Fruit fly (Drosophila melanogaster) Kc167 (cell line): Measurements from ENCODE around the gene trc.
A peak's percentile ranks its signal among the peaks of the same experiment; 100 is the strongest.

Experiments used
- Myc ChIP-seq: fragments of >200 bp; optimal IDR thresholded peaks from 2 replicates; lab custom pipeline; 2017; ENCODE audit warnings: missing external identifiers
- Sin3A ChIP-seq: fragments of >200 bp; optimal IDR thresholded peaks from 2 replicates; lab custom pipeline; 2018; ENCODE audit warnings: missing external identifiers
- h ChIP-seq: fragments of >200 bp; optimal IDR thresholded peaks from 3 replicates; lab custom pipeline; 2018; ENCODE audit warnings: missing external identifiers
- insv ChIP-seq: fragments of >200 bp; optimal IDR thresholded peaks from 3 replicates; lab custom pipeline; 2018; ENCODE audit warnings: missing external identifiers
- psq ChIP-seq: fragments of >200 bp; optimal IDR thresholded peaks from 2 replicates; lab custom pipeline; 2017; ENCODE audit warnings: missing external identifiers
- ttk ChIP-seq: sonication (Bioruptor generic); optimal IDR thresholded peaks from 2 replicates; lab custom pipeline; 2017; ENCODE audit warnings: missing external identifiers

The trc gene

DNA sequence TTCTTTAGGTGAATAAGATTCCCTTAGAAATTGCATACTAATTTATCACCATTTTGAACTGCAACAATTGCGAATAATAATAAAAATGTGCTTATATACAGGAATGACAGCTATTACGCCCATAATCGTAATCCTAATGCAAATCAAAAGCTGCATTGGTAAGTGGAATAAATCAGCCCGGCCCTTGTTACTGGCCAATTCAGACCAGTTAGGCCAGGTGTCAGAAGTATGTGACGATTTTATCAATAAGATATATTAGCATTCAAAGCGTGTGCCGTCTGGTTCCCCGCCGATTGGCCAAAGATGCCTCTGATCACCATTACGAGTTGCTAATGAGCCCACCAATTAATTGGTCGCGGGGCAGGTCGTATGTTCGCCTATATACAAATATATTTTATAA lies 21.6 kb downstream of the trc start:
- TF ChIP-seq Sin3A (lab: Kevin White, UChicago) (no peak), h (lab: Kevin White, UChicago) (no peak), insv (lab: Kevin White, UChicago) (no peak), Myc (no peak), ttk (no peak), psq (lab: Kevin White, UChicago) (no peak)

DNA sequence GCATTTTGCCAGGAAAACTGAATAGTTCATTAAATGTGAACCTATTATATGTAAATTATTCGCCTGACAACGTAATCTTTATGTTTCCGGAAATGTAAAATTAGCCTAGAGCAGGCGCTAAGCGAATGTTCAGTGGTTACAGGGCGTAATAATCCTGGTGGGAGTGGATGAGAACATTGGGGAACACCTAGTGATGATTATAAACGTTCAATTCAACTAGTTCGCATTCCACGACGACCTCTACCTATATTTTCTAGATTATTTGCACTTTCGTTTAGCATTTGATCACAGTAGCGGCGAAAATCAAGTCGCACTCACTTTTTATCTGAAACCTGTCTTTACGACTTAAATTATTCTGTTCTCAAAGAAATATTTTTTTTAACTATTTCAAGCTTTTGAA lies 26.6 kb downstream of the trc start:
- no peak for TF ChIP-seq ttk
- no peak for TF ChIP-seq psq (lab: Kevin White, UChicago)
- no peak for TF ChIP-seq insv (lab: Kevin White, UChicago)
- no peak for TF ChIP-seq h (lab: Kevin White, UChicago)
- no peak for TF ChIP-seq Sin3A (lab: Kevin White, UChicago)
- no peak for TF ChIP-seq Myc

DNA sequence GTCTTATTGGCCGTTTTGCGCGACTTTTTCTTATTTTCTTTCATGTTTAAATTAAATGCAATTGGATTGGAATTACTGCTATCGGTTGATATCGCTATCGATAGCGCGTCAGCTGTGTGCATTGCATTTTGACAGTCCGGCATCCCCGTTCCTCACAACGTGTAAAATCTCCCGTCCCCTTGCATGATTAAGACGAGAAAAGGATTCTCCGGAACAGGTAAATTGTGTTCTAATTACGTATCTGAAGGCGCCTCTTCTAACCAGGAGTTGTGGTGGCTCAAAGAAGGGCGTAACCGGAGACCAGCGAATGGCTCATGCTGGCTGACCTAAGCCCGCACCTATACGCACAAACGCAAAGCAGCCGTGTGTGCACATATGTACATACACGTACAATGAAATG lies 27.0 kb downstream of the trc start, which contains the start of the genes CG14104 and Kap-alpha1:
Gene CG14104 (minus strand): TSS at position 97 of the 400 bp plus-strand sequence.
Gene Kap-alpha1 (plus strand): TSS at position 130 of the 400 bp plus-strand sequence.
- no peak for TF ChIP-seq h (lab: Kevin White, UChicago)
- no peak for TF ChIP-seq insv (lab: Kevin White, UChicago)
- TF ChIP-seq Sin3A (lab: Kevin White, UChicago): no peak
- TF ChIP-seq psq (lab: Kevin White, UChicago): no peak
- no peak for TF ChIP-seq ttk
- TF ChIP-seq Myc: no peak

DNA sequence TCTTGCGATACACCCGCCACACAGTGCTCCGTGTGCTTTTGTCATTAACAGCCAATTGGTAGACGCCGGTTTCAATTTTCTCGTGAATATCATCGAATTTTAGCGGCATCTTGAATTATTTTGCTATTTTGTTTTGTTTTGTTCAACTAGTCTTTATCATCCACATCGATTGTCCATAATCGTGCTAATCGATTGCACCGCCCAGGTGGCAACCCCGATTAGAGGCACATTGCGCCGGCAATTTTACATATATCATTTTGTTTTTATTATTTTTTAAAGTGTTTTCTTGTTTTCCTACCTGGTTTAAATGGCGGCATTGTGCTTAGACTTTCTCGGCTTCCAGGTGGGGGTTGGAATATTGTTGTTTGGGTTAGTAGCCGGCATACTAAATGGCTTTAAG lies 28.2 kb downstream of the trc start, which contains the start of gene CG34116:
Gene CG34116 (minus strand): TSS at position 142 of the 400 bp plus-strand sequence.
- no peak for TF ChIP-seq ttk
- no peak for TF ChIP-seq Sin3A (lab: Kevin White, UChicago)
- TF ChIP-seq Myc: no peak

DNA sequence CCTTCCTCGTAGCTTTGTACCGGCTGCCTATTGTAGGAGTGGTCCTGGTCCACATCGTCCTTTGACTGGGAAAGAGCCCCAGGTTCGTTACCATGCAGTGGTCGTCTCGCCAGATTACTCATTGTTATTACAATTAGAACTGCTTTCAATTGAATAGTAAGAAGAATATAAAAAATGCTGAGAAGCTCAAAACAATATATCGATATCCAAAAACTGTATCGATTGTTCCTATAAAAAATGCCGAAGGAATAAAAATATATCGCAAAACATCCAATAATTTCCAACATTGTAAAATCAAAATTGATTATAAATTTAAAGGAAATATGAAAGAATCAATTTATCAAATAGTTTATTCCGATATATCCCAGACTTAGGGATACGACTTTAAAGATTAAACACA lies 29.2 kb downstream of the trc start, which contains the start of the genes TORIP and Ccdc58:
Gene TORIP (minus strand): TSS at position 173 of the 400 bp plus-strand sequence.
Gene Ccdc58 (plus strand): TSS at position 274 of the 400 bp plus-strand sequence.
- TF ChIP-seq psq (lab: Kevin White, UChicago) (no peak), Sin3A (lab: Kevin White, UChicago) (no peak), Myc (no peak), h (lab: Kevin White, UChicago) (no peak), insv (lab: Kevin White, UChicago) (no peak), ttk (no peak)

DNA sequence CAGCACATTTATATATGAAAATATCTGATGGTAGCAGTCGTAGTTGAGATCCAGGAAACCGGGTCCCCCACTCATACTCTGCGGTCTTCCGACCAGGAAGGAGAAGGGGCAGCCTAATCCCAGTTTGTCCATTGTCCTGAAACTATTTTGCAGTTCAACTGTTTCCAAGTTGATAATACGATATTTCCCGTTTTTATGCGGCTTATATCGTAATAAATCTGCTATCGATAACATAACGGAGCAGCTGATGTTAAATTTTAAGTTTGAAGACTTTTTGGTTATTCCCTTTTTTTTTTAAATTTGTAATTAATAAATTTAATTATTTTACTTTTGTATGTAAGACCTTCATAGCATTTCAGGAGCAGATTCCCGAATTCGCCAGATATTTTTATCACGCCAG lies 33.0 kb downstream of the trc start, which contains the start of gene CG14102:
Gene CG14102 (minus strand): TSS at position 187 of the 400 bp plus-strand sequence.
- no peak for TF ChIP-seq Sin3A (lab: Kevin White, UChicago)
- no peak for TF ChIP-seq h (lab: Kevin White, UChicago)
- no peak for TF ChIP-seq ttk
- no peak for TF ChIP-seq Myc
- no peak for TF ChIP-seq psq (lab: Kevin White, UChicago)

DNA sequence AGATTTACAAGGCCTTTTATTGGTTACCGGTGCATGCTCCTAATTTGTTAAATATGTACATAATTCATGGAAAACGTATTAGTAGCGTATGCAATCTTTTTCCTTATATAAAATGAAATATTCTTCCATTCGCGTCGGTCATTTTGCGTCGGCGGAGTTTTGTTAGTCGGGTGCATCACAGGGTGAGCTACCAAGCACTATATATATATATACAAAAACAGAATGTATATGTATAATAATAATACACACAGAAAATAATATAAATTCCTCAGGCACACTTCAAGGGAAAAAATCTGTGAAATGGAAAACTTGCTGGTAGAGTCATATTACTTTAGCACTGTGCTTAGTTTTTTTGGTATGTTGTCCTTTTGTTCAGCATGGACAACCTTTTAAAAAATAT lies 35.1 kb downstream of the trc start, which contains the start of gene Ir76a:
Gene Ir76a (plus strand): TSS at position 301 of the 400 bp plus-strand sequence.
- TF ChIP-seq ttk: no peak
- TF ChIP-seq psq (lab: Kevin White, UChicago): no peak
- no peak for TF ChIP-seq Myc
- TF ChIP-seq h (lab: Kevin White, UChicago): no peak
- TF ChIP-seq insv (lab: Kevin White, UChicago): no peak
- TF ChIP-seq Sin3A (lab: Kevin White, UChicago): no peak

DNA sequence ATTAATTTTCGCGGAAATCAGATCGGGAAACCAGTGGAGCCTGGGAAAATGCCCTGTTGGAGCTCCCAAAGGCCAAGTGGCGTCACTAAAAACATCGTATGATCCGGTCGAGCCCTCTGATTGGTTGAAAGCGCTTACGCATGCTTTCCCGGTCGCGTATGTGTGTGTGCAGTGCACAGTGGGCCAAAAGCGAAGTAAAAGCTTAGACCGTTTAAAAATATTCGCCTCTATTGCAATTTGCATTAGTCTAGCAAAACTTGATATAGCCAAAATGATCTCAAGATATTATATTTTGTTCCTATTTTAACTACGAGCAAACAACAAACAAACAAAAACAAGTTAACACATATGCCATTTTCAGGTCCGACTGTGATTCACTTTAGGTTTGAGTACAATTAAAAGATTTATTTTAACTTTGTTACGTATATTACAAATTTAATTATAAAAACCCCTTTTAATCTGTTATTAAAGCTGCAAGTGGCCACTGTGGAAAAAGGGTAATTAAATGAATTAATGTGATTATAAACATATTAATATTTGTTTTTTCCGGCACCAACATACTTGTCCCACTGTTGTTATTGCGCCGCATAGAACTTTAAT lies 39.8 kb downstream of the trc start:
- TF ChIP-seq h (lab: Kevin White, UChicago) (no peak), insv (lab: Kevin White, UChicago) (no peak), Sin3A (lab: Kevin White, UChicago) (no peak), psq (lab: Kevin White, UChicago) (no peak), ttk (no peak), Myc (no peak)

DNA sequence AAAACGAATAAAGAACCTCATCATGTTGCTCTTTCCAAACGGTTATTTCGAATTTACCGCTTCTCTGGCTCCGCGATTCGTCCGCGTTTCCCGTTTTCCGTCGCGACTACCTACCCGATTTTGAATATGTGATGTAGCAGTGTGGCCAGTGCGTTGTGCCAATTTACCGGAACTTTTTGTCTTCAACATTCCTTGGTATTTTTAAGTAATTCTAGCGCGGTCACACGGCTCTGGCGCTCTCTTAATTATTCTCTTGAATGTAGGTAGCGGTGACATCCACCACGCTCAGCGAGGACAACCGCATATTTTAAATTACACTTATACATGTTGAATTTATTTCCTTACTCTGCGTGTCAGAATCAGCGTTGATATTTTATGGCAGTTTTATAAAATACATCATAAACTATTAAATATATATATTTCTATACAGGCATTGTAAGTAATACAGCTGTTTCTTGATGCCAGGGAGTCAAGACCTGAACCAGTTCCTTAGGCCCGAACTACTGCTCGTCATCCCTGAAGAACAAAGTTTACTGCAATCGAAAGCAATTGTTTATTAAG lies 40.6 kb downstream of the trc start, which contains the start of the genes CG42637, Gyc76C and SREBP:
Gene CG42637 (minus strand): TSS at position 132 of the 561 bp plus-strand sequence.
Gene Gyc76C (minus strand): TSS at position 132 of the 561 bp plus-strand sequence.
Gene SREBP (plus strand): TSS at position 498 of the 561 bp plus-strand sequence.
- TF ChIP-seq insv (lab: Kevin White, UChicago) (no peak), h (lab: Kevin White, UChicago) (no peak), Sin3A (lab: Kevin White, UChicago) (peak; percentile 43)

DNA sequence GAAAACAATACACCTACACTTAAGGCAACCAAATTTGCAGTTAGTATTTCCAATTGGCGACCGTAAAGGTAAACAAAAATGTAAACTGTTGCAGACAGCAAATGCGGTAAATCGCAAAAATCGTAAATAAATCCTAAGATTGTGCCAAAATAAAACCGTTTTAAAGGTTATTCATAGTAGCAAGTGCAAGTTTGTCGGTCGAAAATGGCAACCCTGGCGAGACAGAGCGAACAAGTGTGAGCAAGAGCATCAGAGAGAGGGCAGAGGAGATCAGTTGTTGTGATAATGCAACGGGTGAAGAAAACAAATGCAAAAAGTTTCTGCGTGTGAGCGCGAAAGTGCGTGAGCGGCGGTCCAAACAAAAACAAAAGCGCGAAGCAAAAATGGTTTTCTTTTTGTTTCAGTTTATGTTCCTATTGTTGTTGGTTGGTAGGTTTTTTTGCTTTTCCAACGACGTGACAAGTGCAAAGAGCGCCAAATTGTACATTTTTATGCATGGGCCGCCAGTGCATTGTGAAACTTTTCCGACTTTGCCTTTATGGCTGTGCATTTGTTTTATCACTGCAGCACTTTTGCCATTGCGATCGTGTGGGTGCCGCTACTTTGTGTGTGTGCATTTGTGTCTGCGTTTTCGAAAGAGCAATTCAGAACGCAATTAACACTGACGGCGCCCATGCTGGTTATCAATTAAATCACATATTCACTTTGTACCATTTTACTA lies 41.2 kb downstream of the trc start:
- TF ChIP-seq h (lab: Kevin White, UChicago) (no peak), ttk (no peak), insv (lab: Kevin White, UChicago) (no peak), Myc (no peak), psq (lab: Kevin White, UChicago) (no peak), Sin3A (lab: Kevin White, UChicago) (no peak)

DNA sequence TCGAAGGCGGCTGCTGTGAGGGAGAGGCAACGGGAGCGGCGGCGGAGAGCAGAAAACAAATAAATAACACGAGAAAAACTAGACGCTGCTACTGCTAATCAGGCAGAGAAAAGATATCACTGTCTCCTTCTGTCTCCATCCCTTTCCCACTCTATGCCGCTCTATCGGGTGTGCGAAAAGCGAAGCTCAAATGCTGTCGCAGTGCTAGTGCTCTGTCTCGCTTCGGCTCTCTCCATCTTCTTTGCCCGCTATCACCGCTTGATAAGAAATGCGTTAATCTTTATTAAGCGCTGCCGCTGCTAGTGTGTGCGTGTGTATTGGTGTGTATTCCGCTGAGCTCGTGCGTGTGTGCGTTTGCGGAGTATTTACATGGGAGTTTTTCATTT lies 42.4 kb downstream of the trc start:
- TF ChIP-seq ttk (no peak), Myc (no peak), psq (lab: Kevin White, UChicago) (no peak), Sin3A (lab: Kevin White, UChicago) (no peak), insv (lab: Kevin White, UChicago) (no peak), h (lab: Kevin White, UChicago) (no peak)
